Fruit fly (Drosophila melanogaster) whole organism, pupa: ENCODE data around the gene AstCC.

Experiments used
- CG10348 ChIP-seq: fragments of 200-800 bp; sonication (Bioruptor generic); IDR thresholded peaks from 2 replicates; pipeline ENCODE4 v1.3.6; 2022; ENCODE audit warnings: missing biosample characterization, missing genetic modification characterization
- CG12605 ChIP-seq: fragments of 200-800 bp; sonication (Bioruptor generic); IDR thresholded peaks from 2 replicates; pipeline ENCODE4 v1.3.6; 2022; ENCODE audit warnings: missing biosample characterization, missing genetic modification characterization
- CG13204 ChIP-seq: fragments of 200-800 bp; sonication (Bioruptor generic); optimal IDR thresholded peaks from 2 replicates; lab custom pipeline; 2018; ENCODE audit warnings: missing biosample characterization, mild to moderate bottlenecking, missing genetic modification characterization, moderate library complexity
- CG14655 ChIP-seq: fragments of 200-800 bp; sonication (Bioruptor generic); optimal IDR thresholded peaks from 3 replicates; lab custom pipeline; 2017; ENCODE audit warnings: mild to moderate bottlenecking, missing biosample characterization, missing genetic modification reagents, missing genetic modification characterization
- CG15710 ChIP-seq: fragments of 200-800 bp; sonication (Bioruptor generic); optimal IDR thresholded peaks from 2 replicates; lab custom pipeline; 2018; ENCODE audit warnings: missing biosample characterization, mild to moderate bottlenecking, missing genetic modification characterization, moderate library complexity
- CG17806 ChIP-seq: fragments of 200-800 bp; sonication (Bioruptor generic); optimal IDR thresholded peaks from 2 replicates; lab custom pipeline; 2018; ENCODE audit warnings: missing biosample characterization, mild to moderate bottlenecking, missing genetic modification characterization, moderate library complexity
- CG32121 ChIP-seq: fragments of 200-800 bp; sonication (Bioruptor generic); IDR thresholded peaks from 2 replicates; pipeline ENCODE4 v1.3.6; 2022; ENCODE audit warnings: missing biosample characterization, missing genetic modification characterization
- CG34367 ChIP-seq: fragments of 200-800 bp; sonication (Bioruptor generic); optimal IDR thresholded peaks from 2 replicates; lab custom pipeline; 2018; ENCODE audit warnings: missing biosample characterization, mild to moderate bottlenecking, missing genetic modification characterization
- CG4496 ChIP-seq: fragments of 200-800 bp; sonication (Bioruptor generic); IDR thresholded peaks from 3 replicates; pipeline ENCODE4 v1.3.6; 2022; ENCODE audit warnings: missing biosample characterization, missing genetic modification characterization
- CG8159 ChIP-seq: fragments of 200-800 bp; sonication (Bioruptor generic); optimal IDR thresholded peaks from 3 replicates; lab custom pipeline; 2018; ENCODE audit warnings: missing biosample characterization, mild to moderate bottlenecking, missing genetic modification characterization, moderate library complexity
- CG8301 ChIP-seq: fragments of 200-800 bp; sonication (Bioruptor generic); optimal IDR thresholded peaks from 2 replicates; lab custom pipeline; 2018; ENCODE audit warnings: missing biosample characterization, mild to moderate bottlenecking, missing genetic modification characterization
- CG9948 ChIP-seq: fragments of 200-800 bp; sonication (Bioruptor generic); optimal IDR thresholded peaks from 2 replicates; lab custom pipeline; 2018; ENCODE audit warnings: missing biosample characterization, mild to moderate bottlenecking, missing genetic modification characterization, moderate library complexity
- D1 ChIP-seq: fragments of 200-800 bp; sonication (Bioruptor generic); optimal IDR thresholded peaks from 2 replicates; lab custom pipeline; 2018; ENCODE audit warnings: missing biosample characterization, mild to moderate bottlenecking, missing genetic modification characterization, moderate library complexity
- EcR ChIP-seq: fragments of 200-800 bp; sonication (Bioruptor generic); optimal IDR thresholded peaks from 3 replicates; lab custom pipeline; 2019; ENCODE audit warnings: missing biosample characterization, missing genetic modification characterization, mild to moderate bottlenecking, moderate library complexity, missing genetic modification reagents
- Ets98B ChIP-seq: fragments of 200-800 bp; sonication (Bioruptor generic); IDR thresholded peaks from 2 replicates; pipeline ENCODE4 v1.3.6; 2022; ENCODE audit warnings: missing biosample characterization, missing genetic modification characterization
- Pif1A ChIP-seq: fragments of 200-800 bp; sonication (Bioruptor generic); optimal IDR thresholded peaks from 3 replicates; lab custom pipeline; 2016; ENCODE audit warnings: missing biosample characterization, missing genetic modification characterization
- Pif1B ChIP-seq: fragments of 200-800 bp; sonication (Bioruptor generic); optimal IDR thresholded peaks from 3 replicates; lab custom pipeline; 2016; ENCODE audit warnings: missing biosample characterization, missing genetic modification characterization
- Snoo ChIP-seq: fragments of 200-800 bp; sonication (Bioruptor generic); optimal IDR thresholded peaks from 3 replicates; lab custom pipeline; 2017; ENCODE audit warnings: missing biosample characterization, mild to moderate bottlenecking, missing genetic modification characterization, inconsistent platforms
- fd96Ca ChIP-seq: fragments of 200-800 bp; sonication (Bioruptor generic); IDR thresholded peaks from 3 replicates; pipeline ENCODE4 v1.3.6; 2022; ENCODE audit warnings: missing biosample characterization, missing genetic modification characterization
- gl ChIP-seq: fragments of 200-800 bp; sonication (Bioruptor generic); optimal IDR thresholded peaks from 2 replicates; lab custom pipeline; 2018; ENCODE audit warnings: missing biosample characterization, mild to moderate bottlenecking, missing genetic modification characterization
- rn ChIP-seq: fragments of 200-800 bp; sonication (Bioruptor generic); IDR thresholded peaks from 2 replicates; pipeline ENCODE4 v1.3.6; 2022; ENCODE audit warnings: missing biosample characterization, missing genetic modification characterization

Gene AstCC

dm6 chr2L:11119966-11120517 lies 35.0 kb upstream of the AstCC start, which contains the start of gene CG6230:
Gene CG6230, minus strand, starts transcription at chr2L:11120319.
- TF ChIP-seq CG12605 (GFP tag; lab: Robert Waterston, UW) (no peak), CG9948 (no peak), Pif1B (GFP tag; lab: Kevin White, UChicago) (no peak), CG17806 (no peak), CG8159 (tag; lab: Kevin White, UChicago) (no peak), CG32121 (GFP tag; lab: Robert Waterston, UW) (no peak), CG10348 (no peak), gl (tag; lab: Kevin White, UChicago) (no peak), Pif1A (GFP tag; lab: Kevin White, UChicago) (no peak), D1 (tag; lab: Kevin White, UChicago) (no peak), CG8301 (no peak), CG4496 (no peak), fd96Ca (GFP tag; lab: Robert Waterston, UW) (no peak), CG14655 (GFP tag; lab: Kevin White, UChicago) (no peak), Ets98B (GFP tag; lab: Robert Waterston, UW) (no peak)
- TF ChIP-seq, all 21 proteins: peak for 0

dm6 chr2L:11113714-11114113 lies 28.7 kb upstream of the AstCC start, which contains the start of gene Gr32a:
Gene Gr32a, plus strand, starts transcription at chr2L:11114014.
- TF ChIP-seq CG10348 = no peak

- peak; percentile 18 for TF ChIP-seq gl (tag; lab: Kevin White, UChicago)
- TF ChIP-seq CG8301 = no peak
- no peak; the same call in 1 of the 2 replicates for TF ChIP-seq Ets98B (GFP tag; lab: Robert Waterston, UW)
- 0 out of 3 replicates have a peak, but pooled peaks have one; percentile 29 for TF ChIP-seq CG4496
- TF ChIP-seq CG9948 = peak; percentile 71
- TF ChIP-seq CG10348 = no peak
- TF ChIP-seq CG8159 (tag; lab: Kevin White, UChicago) = peak; percentile 75
- no peak for TF ChIP-seq CG14655 (GFP tag; lab: Kevin White, UChicago)
- no peak for TF ChIP-seq rn (GFP tag; lab: Robert Waterston, UW)
- no peak for TF ChIP-seq Pif1B (GFP tag; lab: Kevin White, UChicago)
- peak; percentile 67; the same call in 1 of the 2 replicates for TF ChIP-seq CG32121 (GFP tag; lab: Robert Waterston, UW)
- no peak; the same call in 1 of the 2 replicates for TF ChIP-seq CG12605 (GFP tag; lab: Robert Waterston, UW)
- TF ChIP-seq CG34367 (tag; lab: Kevin White, UChicago) = peak; percentile 63
- TF ChIP-seq CG17806 = peak; percentile 55
- TF ChIP-seq D1 (tag; lab: Kevin White, UChicago) = no peak
- TF ChIP-seq fd96Ca (GFP tag; lab: Robert Waterston, UW) = 0 out of 3 replicates have a peak, but pooled peaks have one; percentile 30
- no peak for TF ChIP-seq Pif1A (GFP tag; lab: Kevin White, UChicago)
- peak; percentile 83 for TF ChIP-seq CG15710 (tag; lab: Kevin White, UChicago)
- TF ChIP-seq Snoo (tag; lab: Kevin White, UChicago) = peak; percentile 70
- no peak for TF ChIP-seq CG13204
- no peak for TF ChIP-seq EcR (GFP tag; lab: Kevin White, UChicago)
Measured at dm6 chr2L:11113011-11113528, 28.0 kb upstream of the AstCC start, which contains the start of gene Idua. Gene Idua, minus strand, starts transcription at chr2L:11113061.

dm6 chr2L:11106562-11106962 lies 21.5 kb upstream of the AstCC start, which contains the start of gene Reps:
Gene Reps, minus strand, starts transcription at chr2L:11106645.
- TF ChIP-seq CG4496 = peak; percentile 99
- peak; percentile 97 for TF ChIP-seq CG8301
- TF ChIP-seq CG14655 (GFP tag; lab: Kevin White, UChicago) = peak; percentile 98
- TF ChIP-seq Ets98B (GFP tag; lab: Robert Waterston, UW) = peak; percentile 98
- peak; percentile 51 for TF ChIP-seq EcR (GFP tag; lab: Kevin White, UChicago)
- TF ChIP-seq gl (tag; lab: Kevin White, UChicago) = peak; percentile 92
- peak; percentile 98 for TF ChIP-seq CG32121 (GFP tag; lab: Robert Waterston, UW)
- peak; percentile 96 for TF ChIP-seq Pif1B (GFP tag; lab: Kevin White, UChicago)
- no peak for TF ChIP-seq CG13204
- peak; percentile 98 for TF ChIP-seq CG15710 (tag; lab: Kevin White, UChicago)
- TF ChIP-seq CG10348 = peak; percentile 96
- peak; percentile 99 for TF ChIP-seq fd96Ca (GFP tag; lab: Robert Waterston, UW)
- TF ChIP-seq Pif1A (GFP tag; lab: Kevin White, UChicago) = peak; percentile 97
- no peak for TF ChIP-seq D1 (tag; lab: Kevin White, UChicago)
- peak; percentile 98 for TF ChIP-seq rn (GFP tag; lab: Robert Waterston, UW)
- peak; percentile 98 for TF ChIP-seq CG34367 (tag; lab: Kevin White, UChicago)
- TF ChIP-seq CG12605 (GFP tag; lab: Robert Waterston, UW) = peak; percentile 96
- TF ChIP-seq CG8159 (tag; lab: Kevin White, UChicago) = peak; percentile 98
- TF ChIP-seq Snoo (tag; lab: Kevin White, UChicago) = peak; percentile 98
- TF ChIP-seq CG9948 = peak; percentile 98
- peak; percentile 98 for TF ChIP-seq CG17806

dm6 chr2L:11105320-11105719 lies 20.3 kb upstream of the AstCC start:
- TF ChIP-seq CG10348 = no peak
- 0 out of 3 replicates have a peak, but pooled peaks have one; percentile 35 for TF ChIP-seq fd96Ca (GFP tag; lab: Robert Waterston, UW)
- TF ChIP-seq, all 21 proteins: peak for 1
